Fruit fly (Drosophila melanogaster): ENCODE results near the gene CG43335.
A peak's percentile ranks its signal among the peaks of the same experiment; 100 is the strongest.

dm6 chr3R:15651770-15652410, 16.6 kb downstream of the CG43335 start:
- TF ChIP-seq usp (GFP tag; optimal IDR thresholded peaks at IDR 0.05) (no peak), CG8478 (optimal IDR thresholded peaks at IDR 0.05) (no peak), psq (optimal IDR thresholded peaks at IDR 0.05) (no peak), Dll (optimal IDR thresholded peaks at IDR 0.05) (peak; percentile 79), EcR (GFP tag; optimal IDR thresholded peaks at IDR 0.05) (no peak), pan (optimal IDR thresholded peaks at IDR 0.05) (no peak)
